Worm (Caenorhabditis elegans) whole organism, L2 larva: ENCODE measurements around the gene T06C10.3.

Experiments
- aly-2 ChIP-seq: fragments of 150-350 bp; optimal IDR thresholded peaks from 2 replicates; lab custom pipeline; 2014; ENCODE audit warnings: missing biosample characterization, missing genetic modification characterization
- lin-13 ChIP-seq: fragments of 150-350 bp; optimal IDR thresholded peaks from 2 replicates; lab custom pipeline; 2014; ENCODE audit warnings: missing biosample characterization, missing genetic modification reagents, missing genetic modification characterization
- mdl-1 ChIP-seq, 2 experiments: fragments of 150-350 bp in 1 of 2; sonication (generic microtip) in 1 of 2; optimal IDR thresholded peaks; 2 replicates each; lab custom pipeline; 2017; ENCODE audit warnings: missing biosample characterization in 2 of 2, missing genetic modification characterization in 2 of 2

DNA sequence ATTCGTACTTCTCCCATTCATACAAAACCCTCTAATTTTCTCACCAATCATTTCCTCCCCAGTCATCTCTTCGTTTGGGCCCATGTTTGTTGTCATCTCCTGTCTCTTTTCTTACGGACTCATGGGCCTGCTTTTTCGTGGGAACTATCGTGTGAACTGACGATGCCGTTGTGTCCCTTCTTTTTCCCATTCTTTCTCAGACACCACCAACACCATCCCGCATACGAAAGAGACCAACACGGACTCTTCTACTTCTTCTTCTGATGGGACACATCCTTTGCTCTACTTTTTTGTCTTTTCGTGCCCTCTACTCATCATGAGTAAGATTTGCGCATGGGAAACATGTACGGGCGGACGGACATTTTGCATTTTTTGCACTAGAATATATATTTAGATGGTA is 20.2 kb upstream of the T06C10.3 start:
- TF ChIP-seq mdl-1 (tag; optimal IDR thresholded peaks at IDR 0.05; lab: Kevin White, UChicago) = no peak
- no peak for TF ChIP-seq aly-2 (tag; lab: Kevin White, UChicago)
- no peak for TF ChIP-seq lin-13 (GFP tag; lab: Kevin White, UChicago)
